Worm (Caenorhabditis elegans): ENCODE results near the gene grd-8.

grd-8 gene

DNA sequence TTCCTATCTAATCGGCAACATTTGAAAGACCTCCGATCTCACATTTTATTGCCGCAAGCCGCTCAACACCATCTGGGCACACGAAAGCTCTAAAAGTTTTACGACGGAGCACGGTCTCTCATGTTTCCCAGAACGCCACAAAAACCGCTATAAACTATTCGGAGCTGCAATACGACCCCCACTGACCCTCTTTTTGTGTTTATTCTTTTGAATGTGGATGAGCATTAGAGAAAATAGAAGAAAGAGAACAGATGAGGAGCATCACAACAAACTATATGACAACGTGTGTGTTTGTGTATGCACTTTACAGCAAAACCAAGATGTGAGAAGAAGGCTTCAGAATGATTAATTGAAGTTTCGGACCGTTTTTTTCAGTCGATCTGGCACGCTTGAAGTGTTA lies 18.2 kb upstream of the grd-8 start:
- TF ChIP-seq sox-4 (tag; optimal IDR thresholded peaks at IDR 0.05), result no peak
- TF ChIP-seq dsc-1 (tag; optimal IDR thresholded peaks at IDR 0.05), result peak; percentile 70
- no peak for TF ChIP-seq efl-1 (optimal IDR thresholded peaks at IDR 0.05)
- peak in 1 of 2 experiments; percentile 72 for TF ChIP-seq efl-1 (GFP tag; optimal IDR thresholded peaks at IDR 0.05 in 1 of 2)

DNA sequence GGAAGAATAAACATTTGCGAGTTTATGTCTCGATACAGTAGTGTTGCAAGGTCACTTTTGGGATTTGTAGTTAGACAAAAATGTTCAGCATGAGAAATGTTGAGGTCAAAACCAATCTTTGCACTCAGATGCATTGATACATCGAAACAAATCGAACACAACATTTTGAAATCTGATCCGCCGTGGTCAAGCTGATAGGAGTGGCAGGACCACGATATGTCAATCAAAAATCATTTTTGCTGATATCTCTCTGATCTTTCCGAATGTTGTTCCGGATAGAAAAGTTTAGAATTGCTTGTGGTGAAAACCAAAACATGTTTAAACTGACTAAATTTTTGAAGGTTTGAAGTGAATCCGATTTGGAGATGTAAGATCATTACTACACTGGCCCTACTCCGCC lies 16.5 kb upstream of the grd-8 start:
- TF ChIP-seq fkh-8 (tag; optimal IDR thresholded peaks at IDR 0.05), result no peak
- TF ChIP-seq egl-27 (tag; optimal IDR thresholded peaks at IDR 0.05), result no peak

- TF ChIP-seq ceh-63 (GFP tag; optimal IDR thresholded peaks at IDR 0.05) (no peak), rnt-1 (tag; optimal IDR thresholded peaks at IDR 0.05) (peak; percentile 54), nhr-20 (tag; optimal IDR thresholded peaks at IDR 0.05) (no peak), hpl-2 (GFP tag; optimal IDR thresholded peaks at IDR 0.05) (no peak), ets-5 (GFP tag; IDR thresholded peaks at IDR 0.05) (no peak), dsc-1 (tag; optimal IDR thresholded peaks at IDR 0.05) (peak; percentile 49), grh-1 (GFP tag; IDR thresholded peaks at IDR 0.05) (no peak)
These were observed 16.0 kb upstream of the grd-8 start for ce11 chrV:7826362-7826761.

ce11 chrV:7826917-7827316 lies 15.4 kb upstream of the grd-8 start, which contains the start of gene mig-6:
Gene mig-6, plus strand, starts transcription at chrV:7827217.
- TF ChIP-seq ceh-90 (tag; optimal IDR thresholded peaks at IDR 0.05) (no peak), nhr-84 (tag; optimal IDR thresholded peaks at IDR 0.05) (no peak), sptf-1 (tag; optimal IDR thresholded peaks at IDR 0.05) (no peak), ceh-82 (tag; optimal IDR thresholded peaks at IDR 0.05) (no peak), ets-5 (GFP tag; IDR thresholded peaks at IDR 0.05) (no peak), C34B4.2 (tag; optimal IDR thresholded peaks at IDR 0.05) (no peak), unc-130 (tag; optimal IDR thresholded peaks at IDR 0.05) (no peak), unc-98 (GFP tag; IDR thresholded peaks at IDR 0.05) (no peak)

DNA sequence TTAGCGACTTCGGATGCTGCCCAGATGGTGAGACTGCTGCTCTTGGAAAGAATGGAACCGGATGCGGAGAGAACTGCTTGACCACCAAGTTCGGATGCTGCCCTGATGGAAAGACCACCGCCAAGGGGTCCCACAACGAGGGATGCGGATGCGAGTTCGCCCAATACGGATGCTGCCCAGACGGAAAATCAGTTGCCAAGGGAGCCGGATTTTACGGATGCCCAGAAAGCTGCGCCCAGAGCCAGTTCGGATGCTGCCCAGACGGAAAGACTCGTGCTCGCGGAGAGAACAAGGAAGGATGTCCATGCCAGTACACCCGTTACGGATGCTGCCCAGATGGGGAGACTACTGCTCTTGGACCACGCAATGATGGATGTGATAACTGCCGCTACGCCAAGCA lies 11.4 kb upstream of the grd-8 start:
- TF ChIP-seq sptf-1 (tag; optimal IDR thresholded peaks at IDR 0.05) (no peak), alr-1 (tag; optimal IDR thresholded peaks at IDR 0.05; ENCODE audit: borderline replicate concordance) (no peak), efl-1 (optimal IDR thresholded peaks at IDR 0.05) (no peak), efl-1 (GFP tag; optimal IDR thresholded peaks at IDR 0.05 in 1 of 2) (peak in 1 of 2 experiments; percentile 65), lsy-2 (tag; optimal IDR thresholded peaks at IDR 0.05) (no peak)

- no peak for TF ChIP-seq tbx-2 (tag; optimal IDR thresholded peaks at IDR 0.05)
- no peak for TF ChIP-seq nhr-237 (tag; optimal IDR thresholded peaks at IDR 0.05)
- TF ChIP-seq rnt-1 (tag; optimal IDR thresholded peaks at IDR 0.05), result no peak
- no peak for TF ChIP-seq hlh-17 (GFP tag; optimal IDR thresholded peaks at IDR 0.05; ENCODE audit: borderline replicate concordance)
- TF ChIP-seq elt-2 (tag; optimal IDR thresholded peaks at IDR 0.05), result no peak
- TF ChIP-seq mdl-1 (tag; optimal IDR thresholded peaks at IDR 0.05), result no peak
- TF ChIP-seq nhr-11 (tag; optimal IDR thresholded peaks at IDR 0.05), result no peak
- TF ChIP-seq ceh-63 (GFP tag; optimal IDR thresholded peaks at IDR 0.05), result no peak
- no peak for TF ChIP-seq unc-98 (GFP tag; IDR thresholded peaks at IDR 0.05)
- no peak for TF ChIP-seq aly-2 (tag; optimal IDR thresholded peaks at IDR 0.05)
- TF ChIP-seq lin-39 (tag; optimal IDR thresholded peaks at IDR 0.05), result no peak
- no peak for TF ChIP-seq nhr-28 (tag; optimal IDR thresholded peaks at IDR 0.05)
- no peak for TF ChIP-seq nhr-12 (tag; optimal IDR thresholded peaks at IDR 0.05)
- TF ChIP-seq lin-14 (GFP tag; optimal IDR thresholded peaks at IDR 0.05), result peak; percentile 51
- no peak for TF ChIP-seq zip-4 (GFP tag; optimal IDR thresholded peaks at IDR 0.05)
- TF ChIP-seq unc-30 (tag; optimal IDR thresholded peaks at IDR 0.05), result no peak
- TF ChIP-seq fkh-4 (tag; optimal IDR thresholded peaks at IDR 0.05; ENCODE audit: borderline replicate concordance), result no peak
- TF ChIP-seq unc-86 (tag; optimal IDR thresholded peaks at IDR 0.05), result no peak
- TF ChIP-seq sox-4 (tag; optimal IDR thresholded peaks at IDR 0.05), result no peak
- TF ChIP-seq fkh-10 (GFP tag; optimal IDR thresholded peaks at IDR 0.05), result no peak
- no peak for TF ChIP-seq dpl-1 (GFP tag; optimal IDR thresholded peaks at IDR 0.05)
- no peak for TF ChIP-seq zag-1 (tag; optimal IDR thresholded peaks at IDR 0.05)
- TF ChIP-seq irx-1 (tag; optimal IDR thresholded peaks at IDR 0.05), result no peak
- TF ChIP-seq snpc-4 (tag; optimal IDR thresholded peaks at IDR 0.05), result no peak
- no peak for TF ChIP-seq vab-15 (tag; optimal IDR thresholded peaks at IDR 0.05)
- TF ChIP-seq ceh-90 (tag; optimal IDR thresholded peaks at IDR 0.05), result no peak
- peak; percentile 72 for TF ChIP-seq nhr-71 (tag; optimal IDR thresholded peaks at IDR 0.05)
- no peak for TF ChIP-seq dsc-1 (tag; optimal IDR thresholded peaks at IDR 0.05)
- no peak for TF ChIP-seq efl-1 (optimal IDR thresholded peaks at IDR 0.05)
- TF ChIP-seq efl-1 (GFP tag; optimal IDR thresholded peaks at IDR 0.05 in 1 of 2), result no peak
These were observed 5.4 kb upstream of the grd-8 start, which contains the start of gene txt-5 for ce11 chrV:7836911-7837310. Gene txt-5, minus strand, starts transcription at chrV:7837134.
